Fruit fly (Drosophila melanogaster): ENCODE measurements around the gene Apc.

Apc gene

dm6 chr3R:28805164-28805563, 39.4 kb downstream of the Apc start:
- TF ChIP-seq tj (GFP tag; optimal IDR thresholded peaks at IDR 0.05) (no peak), CG33017 (tag; optimal IDR thresholded peaks at IDR 0.05) (no peak), CG1620 (GFP tag; optimal IDR thresholded peaks at IDR 0.05) (no peak), CG7045 (GFP tag; optimal IDR thresholded peaks at IDR 0.05) (no peak), toe (GFP tag; optimal IDR thresholded peaks at IDR 0.05) (no peak), cnc (optimal IDR thresholded peaks at IDR 0.05) (no peak), bab1 (GFP tag; optimal IDR thresholded peaks at IDR 0.05) (no peak), Clk (GFP tag; optimal IDR thresholded peaks at IDR 0.05) (no peak), ovo (GFP tag; optimal IDR thresholded peaks at IDR 0.05) (no peak), CG12768 (GFP tag; optimal IDR thresholded peaks at IDR 0.05) (no peak), pad (GFP tag; optimal IDR thresholded peaks at IDR 0.05) (no peak), Mnt (GFP tag; optimal IDR thresholded peaks at IDR 0.05) (no peak), CG14711 (tag; optimal IDR thresholded peaks at IDR 0.05) (no peak), Hr96 (GFP tag; optimal IDR thresholded peaks at IDR 0.05) (no peak), CG5204 (GFP tag; optimal IDR thresholded peaks at IDR 0.05) (no peak), cic (GFP tag; optimal IDR thresholded peaks at IDR 0.05) (no peak), kay (GFP tag; ENCODE audit: borderline replicate concordance) (no peak), CG11617 (GFP tag; optimal IDR thresholded peaks at IDR 0.05) (no peak), CG7101 (tag; optimal IDR thresholded peaks at IDR 0.05) (no peak)

DNA sequence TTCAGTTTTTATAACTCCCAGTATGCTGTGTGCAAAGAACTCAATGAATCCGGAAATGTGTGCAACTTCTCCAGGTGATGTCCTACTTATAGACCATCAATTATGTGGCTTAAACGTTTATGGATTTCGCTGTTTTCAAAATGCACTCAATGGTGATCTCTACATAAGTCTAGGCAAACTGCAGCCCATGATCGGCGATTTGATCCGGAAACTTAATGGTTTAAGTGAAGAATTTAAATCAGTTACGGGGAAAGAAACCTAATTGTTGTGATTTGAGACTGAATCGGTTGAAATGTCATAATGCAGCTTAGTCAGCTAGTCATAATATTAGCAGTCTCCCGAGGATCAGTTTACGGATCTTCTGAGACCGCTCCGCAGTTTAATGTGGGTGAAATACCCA, 54.3 kb downstream of the Apc start, which contains the start of gene intr:
intr (plus strand) TSS at position 301 of the 400 bp plus-strand sequence.
- no peak for TF ChIP-seq Mnt (GFP tag; optimal IDR thresholded peaks at IDR 0.05)
- no peak for TF ChIP-seq cic (GFP tag; optimal IDR thresholded peaks at IDR 0.05)
- TF ChIP-seq Crg-1 (GFP tag; optimal IDR thresholded peaks at IDR 0.05): no peak
- TF ChIP-seq cnc (optimal IDR thresholded peaks at IDR 0.05): no peak
- no peak for TF ChIP-seq Hr96 (GFP tag; optimal IDR thresholded peaks at IDR 0.05)
- TF ChIP-seq CG14711 (tag; optimal IDR thresholded peaks at IDR 0.05): no peak
- no peak for TF ChIP-seq Clk (GFP tag; optimal IDR thresholded peaks at IDR 0.05)

- TF ChIP-seq Hr96 (GFP tag; optimal IDR thresholded peaks at IDR 0.05) (no peak), cic (GFP tag; optimal IDR thresholded peaks at IDR 0.05) (no peak), tj (GFP tag; optimal IDR thresholded peaks at IDR 0.05) (no peak), CG5204 (GFP tag; optimal IDR thresholded peaks at IDR 0.05) (no peak), bab1 (GFP tag; optimal IDR thresholded peaks at IDR 0.05) (no peak)
Observed at dm6 chr3R:28789317-28789716, 55.2 kb downstream of the Apc start, which contains the start of gene CG34295. CG34295 (plus strand) TSS chr3R:28789617.

Data from whole organism, adult.